Worm (Caenorhabditis elegans) whole organism, early embryonic: ENCODE data around the gene srh-283.
A peak's percentile ranks its signal among the peaks of the same experiment; 100 is the strongest.

Experiments used
- B0310.2 ChIP-seq: sonication (generic microtip); optimal IDR thresholded peaks from 2 replicates; lab custom pipeline; 2016; ENCODE audit warnings: mild to moderate bottlenecking, missing genetic modification characterization, missing compliant biosample characterization
- F13C5.2 ChIP-seq: sonication (generic microtip); optimal IDR thresholded peaks from 2 replicates; lab custom pipeline; 2017; ENCODE audit warnings: mild to moderate bottlenecking, missing genetic modification characterization, inconsistent platforms, missing compliant biosample characterization
- aly-1 ChIP-seq: sonication (generic microtip); optimal IDR thresholded peaks from 2 replicates; lab custom pipeline; 2016; ENCODE audit warnings: missing genetic modification characterization, missing compliant biosample characterization
- ama-1 ChIP-seq: fragments of 150-350 bp; optimal IDR thresholded peaks from 2 replicates; lab custom pipeline; 2014
- ceh-13 ChIP-seq: fragments of 200-800 bp; sonication (Bioruptor generic); optimal IDR thresholded peaks from 2 replicates; lab custom pipeline; 2018; ENCODE audit warnings: mild to moderate bottlenecking, missing genetic modification characterization, missing compliant biosample characterization
- ceh-36 ChIP-seq: sonication (generic microtip); optimal IDR thresholded peaks from 2 replicates; lab custom pipeline; 2016; ENCODE audit warnings: missing genetic modification characterization, inconsistent platforms, missing compliant biosample characterization
- ets-7 ChIP-seq: sonication (generic microtip); optimal IDR thresholded peaks from 2 replicates; lab custom pipeline; 2016; ENCODE audit warnings: missing genotype, missing genetic modification characterization, missing compliant biosample characterization
- flt-1 ChIP-seq: fragments of 200-800 bp; sonication (Bioruptor generic); IDR thresholded peaks from 2 replicates; pipeline ENCODE4 v1.3.6; 2022; ENCODE audit warnings: missing genetic modification characterization, missing compliant biosample characterization
- hmbx-1 ChIP-seq: sonication (generic microtip); optimal IDR thresholded peaks from 2 replicates; lab custom pipeline; 2016; ENCODE audit warnings: mild to moderate bottlenecking, missing genetic modification characterization, missing compliant biosample characterization
- hmg-4 ChIP-seq: fragments of 200-800 bp; sonication (Bioruptor generic); optimal IDR thresholded peaks from 2 replicates; lab custom pipeline; 2018; ENCODE audit warnings: mild to moderate bottlenecking, missing genetic modification characterization, missing compliant biosample characterization
- hnd-1 ChIP-seq: sonication (generic microtip); optimal IDR thresholded peaks from 2 replicates; lab custom pipeline; 2016; ENCODE audit warnings: missing genetic modification characterization, missing compliant biosample characterization
- pes-1 ChIP-seq: fragments of 200-800 bp; sonication (Bioruptor generic); IDR thresholded peaks from 2 replicates; pipeline ENCODE4 v1.3.6; 2022; ENCODE audit warnings: missing genetic modification reagents, missing genetic modification characterization, missing compliant biosample characterization
- scrt-1 ChIP-seq: fragments of 200-800 bp; sonication (Bioruptor generic); IDR thresholded peaks from 2 replicates; pipeline ENCODE4 v1.3.6; 2022; ENCODE audit warnings: missing genetic modification characterization, missing compliant biosample characterization
- sea-1 ChIP-seq: fragments of 200-800 bp; sonication (Bioruptor generic); conservative IDR thresholded peaks from 2 replicates; pipeline ENCODE4 v1.3.6; 2022; ENCODE audit warnings: missing genetic modification characterization, missing compliant biosample characterization
- tbx-11 ChIP-seq: fragments of 200-800 bp; sonication (Bioruptor generic); IDR thresholded peaks from 2 replicates; pipeline ENCODE4 v1.3.6; 2022; ENCODE audit warnings: missing genetic modification characterization, missing compliant biosample characterization
- tbx-37 ChIP-seq: fragments of 200-800 bp; sonication (Bioruptor generic); conservative IDR thresholded peaks from 2 replicates; pipeline ENCODE4 v1.3.6; 2022; ENCODE audit warnings: missing genetic modification reagents, missing genetic modification characterization, missing compliant biosample characterization
- tra-4 ChIP-seq: sonication (generic microtip); optimal IDR thresholded peaks from 2 replicates; lab custom pipeline; 2017; ENCODE audit warnings: missing genetic modification characterization, missing compliant biosample characterization

srh-283 gene

ce11 chrV:17800538-17800937 is 35.4 kb downstream of the srh-283 start, which contains the start of gene srh-287:
TSS of gene srh-287 (plus strand) at chrV:17800838.
- TF ChIP-seq ceh-13 (GFP tag; lab: Kevin White, UChicago) = no peak
- no peak for TF ChIP-seq F13C5.2

ce11 chrV:17802519-17802918 is 37.4 kb downstream of the srh-283 start, which contains the start of the genes Y94A7B.11 and srh-292:
TSS of gene Y94A7B.11 (minus strand) at chrV:17802619.
TSS of gene srh-292 (plus strand) at chrV:17802769.
- no peak for TF ChIP-seq hnd-1 (tag; lab: Kevin White, UChicago)
- no peak for TF ChIP-seq ama-1 (lab: Kevin White, UChicago)
- no peak for TF ChIP-seq hmg-4 (GFP tag; lab: Kevin White, UChicago)
- no peak for TF ChIP-seq tbx-11 (GFP tag; lab: Robert Waterston, UW)

ce11 chrV:17805323-17805722 is 40.2 kb downstream of the srh-283 start, which contains the start of gene srh-291:
TSS of gene srh-291 (plus strand) at chrV:17805623.
- no peak for TF ChIP-seq B0310.2
- no peak for TF ChIP-seq hmbx-1 (tag; lab: Kevin White, UChicago)
- TF ChIP-seq ceh-36 = no peak
- TF ChIP-seq F13C5.2 = no peak
- no peak for TF ChIP-seq hmg-4 (GFP tag; lab: Kevin White, UChicago)
- TF ChIP-seq tbx-11 (GFP tag; lab: Robert Waterston, UW) = no peak
- TF ChIP-seq ets-7 (tag; lab: Kevin White, UChicago) = no peak
- TF ChIP-seq tra-4 (tag; lab: Kevin White, UChicago) = no peak
- TF ChIP-seq tbx-37 (GFP tag; lab: Robert Waterston, UW) = no peak
- TF ChIP-seq ceh-13 (GFP tag; lab: Kevin White, UChicago) = no peak
- TF ChIP-seq scrt-1 (GFP tag; lab: Robert Waterston, UW) = no peak
- TF ChIP-seq hnd-1 (tag; lab: Kevin White, UChicago) = no peak
- no peak for TF ChIP-seq pes-1 (GFP tag; lab: Robert Waterston, UW)
- no peak for TF ChIP-seq ama-1 (lab: Kevin White, UChicago)
- no peak for TF ChIP-seq sea-1 (GFP tag; lab: Robert Waterston, UW)
- TF ChIP-seq flt-1 (GFP tag; lab: Robert Waterston, UW) = no peak

- TF ChIP-seq hmbx-1 (tag; lab: Kevin White, UChicago) = no peak
These were observed 44.9 kb downstream of the srh-283 start, which contains the start of gene srh-296 for ce11 chrV:17810053-17810452. TSS of gene srh-296 (plus strand) at chrV:17810353.

ce11 chrV:17812127-17812526 is 47.0 kb downstream of the srh-283 start:
- TF ChIP-seq aly-1 (tag; lab: Kevin White, UChicago) = peak; percentile 31
- no peak for TF ChIP-seq hmbx-1 (tag; lab: Kevin White, UChicago)
- no peak for TF ChIP-seq ceh-36
- TF ChIP-seq ets-7 (tag; lab: Kevin White, UChicago) = no peak
- TF ChIP-seq ama-1 (lab: Kevin White, UChicago) = no peak
- TF ChIP-seq sea-1 (GFP tag; lab: Robert Waterston, UW) = no peak
- no peak for TF ChIP-seq scrt-1 (GFP tag; lab: Robert Waterston, UW)
- no peak for TF ChIP-seq flt-1 (GFP tag; lab: Robert Waterston, UW)
